Fruit fly (Drosophila melanogaster) whole organism, embryonic: ENCODE results near the gene CG7912.

ENCODE experiments used
- B-H1 ChIP-seq: fragments of 200-800 bp; sonication (Bioruptor generic); IDR thresholded peaks from 3 replicates; pipeline ENCODE4 v1.3.6; 2022; ENCODE audit warnings: missing biosample characterization, missing genetic modification characterization
- BEAF-32 ChIP-seq: fragments of 200-800 bp; sonication (Bioruptor generic); optimal IDR thresholded peaks from 3 replicates; lab custom pipeline; 2017; ENCODE audit warnings: missing biosample characterization, missing genetic modification characterization, mild to moderate bottlenecking, moderate library complexity, missing genetic modification reagents
- CG12299 ChIP-seq: fragments of 200-800 bp; sonication (Bioruptor generic); optimal IDR thresholded peaks from 2 replicates; lab custom pipeline; 2018; ENCODE audit warnings: missing biosample characterization, mild to moderate bottlenecking, missing genetic modification characterization
- CG13424 ChIP-seq: fragments of 200-800 bp; sonication (Bioruptor generic); optimal IDR thresholded peaks from 2 replicates; lab custom pipeline; 2019; ENCODE audit warnings: missing biosample characterization, mild to moderate bottlenecking, missing genetic modification characterization, moderate library complexity
- CG17359 ChIP-seq: fragments of 200-800 bp; sonication (Bioruptor generic); optimal IDR thresholded peaks from 3 replicates; lab custom pipeline; 2018; ENCODE audit warnings: missing biosample characterization, mild to moderate bottlenecking, missing genetic modification characterization, moderate library complexity
- CG1792 ChIP-seq: fragments of 200-800 bp; sonication (Bioruptor generic); optimal IDR thresholded peaks from 2 replicates; lab custom pipeline; 2016; ENCODE audit warnings: missing biosample characterization, missing genetic modification characterization
- CG18619 ChIP-seq: fragments of 200-800 bp; sonication (Bioruptor generic); optimal IDR thresholded peaks from 3 replicates; lab custom pipeline; 2017; ENCODE audit warnings: missing biosample characterization, mild to moderate bottlenecking, missing genetic modification characterization
- CG2202 ChIP-seq: fragments of 200-800 bp; sonication (Bioruptor generic); optimal IDR thresholded peaks from 2 replicates; lab custom pipeline; 2018; ENCODE audit warnings: missing biosample characterization, mild to moderate bottlenecking, missing genetic modification characterization
- CG2889 ChIP-seq: fragments of 200-800 bp; sonication (Bioruptor generic); IDR thresholded peaks from 3 replicates; pipeline ENCODE4 v1.3.6; 2022; ENCODE audit warnings: missing biosample characterization, missing genetic modification characterization
- CG30020 ChIP-seq: fragments of 200-800 bp; optimal IDR thresholded peaks from 2 replicates; lab custom pipeline; 2019; ENCODE audit warnings: missing biosample characterization, mild to moderate bottlenecking, missing genetic modification characterization, moderate library complexity
- CG3838 ChIP-seq: fragments of 200-800 bp; sonication (Bioruptor generic); optimal IDR thresholded peaks from 3 replicates; lab custom pipeline; 2016; ENCODE audit warnings: missing biosample characterization, missing genetic modification characterization
- CG4820 ChIP-seq: fragments of 200-800 bp; sonication (Bioruptor generic); optimal IDR thresholded peaks from 3 replicates; lab custom pipeline; 2016; ENCODE audit warnings: missing biosample characterization, missing genetic modification characterization
- CG5245 ChIP-seq: fragments of 200-800 bp; sonication (Bioruptor generic); optimal IDR thresholded peaks from 3 replicates; lab custom pipeline; 2016; ENCODE audit warnings: missing biosample characterization, missing genetic modification characterization
- CG6654 ChIP-seq: fragments of 200-800 bp; sonication (Bioruptor generic); optimal IDR thresholded peaks from 2 replicates; lab custom pipeline; 2017; ENCODE audit warnings: missing biosample characterization, mild to moderate bottlenecking, missing genetic modification characterization
- CG6683 ChIP-seq: fragments of 200-800 bp; sonication (Bioruptor generic); optimal IDR thresholded peaks from 2 replicates; lab custom pipeline; 2017; ENCODE audit warnings: missing biosample characterization, mild to moderate bottlenecking, missing genetic modification characterization, missing genetic modification reagents
- CG7786 ChIP-seq: fragments of 200-800 bp; sonication (Bioruptor generic); optimal IDR thresholded peaks from 2 replicates; lab custom pipeline; 2016; ENCODE audit warnings: missing biosample characterization, missing genetic modification characterization
- CG8281 ChIP-seq: fragments of 200-800 bp; sonication (Bioruptor generic); optimal IDR thresholded peaks from 2 replicates; lab custom pipeline; 2018; ENCODE audit warnings: missing biosample characterization, mild to moderate bottlenecking, missing genetic modification characterization, moderate library complexity
- CG8765 ChIP-seq: fragments of 200-800 bp; sonication (Bioruptor generic); IDR thresholded peaks from 2 replicates; pipeline ENCODE4 v1.3.6; 2022; ENCODE audit warnings: missing biosample characterization, missing genetic modification characterization
- D19A ChIP-seq: fragments of 200-800 bp; optimal IDR thresholded peaks from 3 replicates; lab custom pipeline; 2019; ENCODE audit warnings: missing biosample characterization, mild to moderate bottlenecking, missing genetic modification characterization, moderate library complexity
- E2f1 ChIP-seq: fragments of 200-800 bp; sonication (Bioruptor generic); IDR thresholded peaks from 2 replicates; pipeline ENCODE4 v1.3.6; 2022; ENCODE audit warnings: missing biosample characterization, missing genetic modification characterization
- Eip74EF ChIP-seq, 2 experiments: fragments of 200-800 bp in 1 of 2; fragments of >200 bp in 1 of 2; sonication (Bioruptor generic) in 1 of 2; optimal IDR thresholded peaks; 2 replicates each; lab custom pipeline; 2017 to 2019; ENCODE audit warnings: missing biosample characterization in 2 of 2, missing genetic modification characterization in 2 of 2, mild to moderate bottlenecking in 1 of 2, moderate library complexity in 1 of 2
- Elba2 ChIP-seq: fragments of 200-800 bp; sonication (Bioruptor generic); optimal IDR thresholded peaks from 3 replicates; lab custom pipeline; 2016; ENCODE audit warnings: missing biosample characterization, missing genetic modification characterization
- GATAe ChIP-seq: fragments of 200-800 bp; sonication (Bioruptor generic); conservative IDR thresholded peaks from 2 replicates; pipeline ENCODE4 v1.3.6; 2022; ENCODE audit warnings: missing biosample characterization, missing genetic modification characterization
- MESR4 ChIP-seq: fragments of 200-800 bp; sonication (Bioruptor generic); optimal IDR thresholded peaks from 2 replicates; lab custom pipeline; 2018; ENCODE audit warnings: missing biosample characterization, mild to moderate bottlenecking, missing genetic modification characterization, moderate library complexity
- Mrtf ChIP-seq: fragments of 200-800 bp; sonication (Bioruptor generic); IDR thresholded peaks from 3 replicates; pipeline ENCODE4 v1.3.6; 2022; ENCODE audit warnings: missing biosample characterization, missing genetic modification characterization
- NC2α ChIP-seq: fragments of 200-800 bp; sonication (Bioruptor generic); optimal IDR thresholded peaks from 2 replicates; lab custom pipeline; 2016; ENCODE audit warnings: missing biosample characterization, missing genetic modification characterization
- Spps ChIP-seq: fragments of 200-800 bp; sonication (Bioruptor generic); optimal IDR thresholded peaks from 2 replicates; lab custom pipeline; 2018; ENCODE audit warnings: missing biosample characterization, mild to moderate bottlenecking, missing genetic modification characterization
- Stat92E ChIP-seq, 3 experiments: fragments of >200 bp in 2 of 3; fragments of 200-800 bp in 1 of 3; sonication (Bioruptor generic) in 1 of 3; optimal IDR thresholded peaks; 2 replicates each; lab custom pipeline; 2017 to 2019; ENCODE audit warnings: missing biosample characterization in 3 of 3, missing genetic modification characterization in 3 of 3, mild to moderate bottlenecking in 1 of 3, moderate library complexity in 1 of 3
- Taf1 ChIP-seq: fragments of 200-800 bp; sonication (Bioruptor generic); IDR thresholded peaks from 2 replicates; pipeline ENCODE4 v1.3.6; 2022; ENCODE audit warnings: missing biosample characterization, missing genetic modification characterization
- bowl ChIP-seq: fragments of 200-800 bp; sonication (Bioruptor generic); IDR thresholded peaks from 2 replicates; pipeline ENCODE4 v1.3.6; 2022; ENCODE audit warnings: missing biosample characterization, missing genetic modification characterization
- cad ChIP-seq: fragments of >200 bp; optimal IDR thresholded peaks from 2 replicates; lab custom pipeline; 2017; ENCODE audit warnings: missing biosample characterization, missing genetic modification characterization
- croc ChIP-seq: fragments of 200-800 bp; sonication (Bioruptor generic); conservative IDR thresholded peaks from 3 replicates; pipeline ENCODE4 v1.3.6; 2022; ENCODE audit warnings: missing biosample characterization, missing genetic modification characterization
- emc ChIP-seq: fragments of 200-800 bp; sonication (Bioruptor generic); optimal IDR thresholded peaks from 2 replicates; lab custom pipeline; 2016; ENCODE audit warnings: missing biosample characterization, missing genetic modification characterization
- ems ChIP-seq: fragments of 200-800 bp; sonication (Bioruptor generic); optimal IDR thresholded peaks from 3 replicates; lab custom pipeline; 2016; ENCODE audit warnings: missing biosample characterization, missing genetic modification characterization
- eyg ChIP-seq: fragments of 200-800 bp; sonication (Bioruptor generic); optimal IDR thresholded peaks from 3 replicates; lab custom pipeline; 2016; ENCODE audit warnings: missing biosample characterization, missing genetic modification characterization
- gce ChIP-seq: fragments of 200-800 bp; sonication (Bioruptor generic); IDR thresholded peaks from 3 replicates; pipeline ENCODE4 v1.3.6; 2022; ENCODE audit warnings: missing biosample characterization, missing genetic modification characterization
- gcm2 ChIP-seq: fragments of 200-800 bp; sonication (Bioruptor generic); optimal IDR thresholded peaks from 2 replicates; lab custom pipeline; 2016; ENCODE audit warnings: missing biosample characterization, missing genetic modification characterization
- hth ChIP-seq: fragments of >200 bp; optimal IDR thresholded peaks from 2 replicates; lab custom pipeline; 2017; ENCODE audit warnings: inconsistent platforms
- kay ChIP-seq: fragments of 200-800 bp; sonication (Bioruptor generic); optimal IDR thresholded peaks from 2 replicates; lab custom pipeline; 2016; ENCODE audit warnings: missing biosample characterization, missing genetic modification characterization
- odd ChIP-seq: fragments of 200-800 bp; sonication (Bioruptor generic); optimal IDR thresholded peaks from 2 replicates; lab custom pipeline; 2017; ENCODE audit warnings: missing biosample characterization, mild to moderate bottlenecking, missing genetic modification characterization
- onecut ChIP-seq: fragments of 200-800 bp; sonication (Bioruptor generic); IDR thresholded peaks from 2 replicates; pipeline ENCODE4 v1.3.6; 2022; ENCODE audit warnings: missing biosample characterization, missing genetic modification characterization
- p53 ChIP-seq: fragments of 200-800 bp; sonication (Bioruptor generic); optimal IDR thresholded peaks from 2 replicates; lab custom pipeline; 2016; ENCODE audit warnings: missing biosample characterization, missing genetic modification characterization
- pho ChIP-seq: fragments of 200-800 bp; sonication (Bioruptor generic); optimal IDR thresholded peaks from 2 replicates; lab custom pipeline; 2016; ENCODE audit warnings: missing biosample characterization, missing genetic modification characterization
- pum ChIP-seq: fragments of 200-800 bp; sonication (Bioruptor generic); optimal IDR thresholded peaks from 2 replicates; lab custom pipeline; 2016; ENCODE audit warnings: missing biosample characterization, missing genetic modification characterization
- scrt ChIP-seq: fragments of 200-800 bp; sonication (Bioruptor generic); optimal IDR thresholded peaks from 2 replicates; lab custom pipeline; 2018; ENCODE audit warnings: missing biosample characterization, mild to moderate bottlenecking, missing genetic modification characterization, moderate library complexity
- sisA ChIP-seq: fragments of 200-800 bp; sonication (Bioruptor generic); IDR thresholded peaks from 2 replicates; pipeline ENCODE4 v1.3.6; 2022; ENCODE audit warnings: missing biosample characterization, missing genetic modification characterization
- sna ChIP-seq: fragments of 200-800 bp; sonication (Bioruptor generic); IDR thresholded peaks from 2 replicates; pipeline ENCODE4 v1.3.6; 2022; ENCODE audit warnings: missing biosample characterization, missing genetic modification characterization; ENCODE audit not compliant: partially characterized antibody
- tll ChIP-seq, 2 experiments: fragments of 200-800 bp in 1 of 2; fragments of >200 bp in 1 of 2; sonication (Bioruptor generic) in 1 of 2; optimal IDR thresholded peaks; 2 replicates each; lab custom pipeline; 2017 to 2019; ENCODE audit warnings: missing biosample characterization in 2 of 2, missing genetic modification characterization in 2 of 2, mild to moderate bottlenecking in 1 of 2, moderate library complexity in 1 of 2
- ttk ChIP-seq: fragments of 200-800 bp; sonication (Bioruptor generic); IDR thresholded peaks from 2 replicates; pipeline ENCODE4 v2.1.2; 2022; ENCODE audit warnings: missing biosample characterization, missing genetic modification characterization
- unpg ChIP-seq: fragments of 200-800 bp; sonication (Bioruptor generic); optimal IDR thresholded peaks from 3 replicates; lab custom pipeline; 2018; ENCODE audit warnings: missing biosample characterization, mild to moderate bottlenecking, missing genetic modification characterization, moderate library complexity
- wek ChIP-seq: fragments of 200-800 bp; sonication (Bioruptor generic); optimal IDR thresholded peaks from 3 replicates; lab custom pipeline; 2018; ENCODE audit warnings: missing biosample characterization, mild to moderate bottlenecking, missing genetic modification characterization, moderate library complexity

CG7912 gene

dm6 chr3R:30014977-30015514 lies 6.1 kb upstream of the CG7912 start, which contains the start of gene CG7920 (continued):
- TF ChIP-seq Stat92E (GFP tag; optimal IDR thresholded peaks at IDR 0.05; lab: Kevin White, UChicago) (peak in 1 of 3 experiments; percentile 9), CG18619 (GFP tag; lab: Kevin White, UChicago) (no peak), ems (GFP tag; lab: Kevin White, UChicago) (peak; percentile 48), odd (GFP tag; lab: Kevin White, UChicago) (peak; percentile 37), Spps (no peak), scrt (peak; percentile 47), kay (GFP tag; lab: Kevin White, UChicago) (no peak), CG3838 (GFP tag; lab: Kevin White, UChicago) (no peak), E2f1 (GFP tag; lab: Robert Waterston, UW) (peak; percentile 6; the same call in 1 of the 2 replicates), Mrtf (no peak), CG7786 (no peak), CG30020 (no peak), croc (GFP tag; lab: Robert Waterston, UW) (no peak), Taf1 (no peak), cad (GFP tag; lab: Kevin White, UChicago) (no peak), emc (GFP tag; lab: Kevin White, UChicago) (no peak), NC2α (GFP tag; lab: Kevin White, UChicago) (no peak), CG5245 (GFP tag; lab: Kevin White, UChicago) (no peak), GATAe (GFP tag; lab: Robert Waterston, UW) (no peak), Elba2 (GFP tag; lab: Kevin White, UChicago) (no peak), CG2889 (GFP tag; lab: Robert Waterston, UW) (0 out of 3 replicates have a peak, but pooled peaks have one; percentile 16), sisA (GFP tag; lab: Robert Waterston, UW) (no peak), gce (no peak), wek (GFP tag; lab: Kevin White, UChicago) (no peak), BEAF-32 (GFP tag; lab: Kevin White, UChicago) (peak; percentile 87), CG2202 (tag; lab: Kevin White, UChicago) (no peak), CG4820 (no peak), CG13424 (tag; lab: Kevin White, UChicago) (no peak), CG17359 (tag; lab: Kevin White, UChicago) (no peak), CG1792 (no peak), unpg (GFP tag; lab: Kevin White, UChicago) (peak; percentile 8), hth (lab: Kevin White, UChicago) (no peak), CG8281 (tag; lab: Kevin White, UChicago) (no peak), B-H1 (no peak), onecut (GFP tag; lab: Robert Waterston, UW) (no peak), gcm2 (GFP tag; lab: Kevin White, UChicago) (no peak), D19A (tag; lab: Kevin White, UChicago) (no peak), eyg (GFP tag; lab: Kevin White, UChicago) (peak; percentile 34), sna (GFP tag; lab: Robert Waterston, UW) (peak; percentile 83), CG6654 (GFP tag; lab: Kevin White, UChicago) (no peak), ttk (GFP tag; lab: Robert Waterston, UW) (no peak), CG6683 (no peak), Eip74EF (GFP tag; optimal IDR thresholded peaks at IDR 0.05; lab: Kevin White, UChicago) (no peak), MESR4 (GFP tag; lab: Kevin White, UChicago) (peak; percentile 26), CG12299 (tag; lab: Kevin White, UChicago) (peak; percentile 1), bowl (GFP tag; lab: Robert Waterston, UW) (no peak), p53 (GFP tag; lab: Kevin White, UChicago) (no peak), CG8765 (no peak), tll (GFP tag; optimal IDR thresholded peaks at IDR 0.05; lab: Kevin White, UChicago) (no peak), pho (GFP tag; lab: Kevin White, UChicago) (peak; percentile 46), pum (GFP tag; lab: Kevin White, UChicago) (no peak)
